Fruit fly (Drosophila melanogaster) whole organism, embryonic: Measurements from ENCODE around the gene CG11263.

Experiments used
- Aef1 ChIP-seq: fragments of 200-800 bp; sonication (Bioruptor generic); IDR thresholded peaks from 3 replicates; pipeline ENCODE4 v1.3.6; 2022; ENCODE audit warnings: missing biosample characterization, missing genetic modification characterization
- Atf6 ChIP-seq: fragments of 200-800 bp; sonication (Bioruptor generic); IDR thresholded peaks from 2 replicates; pipeline ENCODE4 v1.3.6; 2022; ENCODE audit warnings: missing biosample characterization, missing genetic modification characterization
- Bgb ChIP-seq: fragments of 200-800 bp; sonication (Bioruptor generic); IDR thresholded peaks from 2 replicates; pipeline ENCODE4 v1.3.6; 2022; ENCODE audit warnings: missing biosample characterization, missing genetic modification characterization; ENCODE audit not compliant: partially characterized antibody
- Bteb2 ChIP-seq: fragments of 200-800 bp; sonication (Bioruptor generic); optimal IDR thresholded peaks from 2 replicates; lab custom pipeline; 2016; ENCODE audit warnings: missing biosample characterization, missing genetic modification characterization
- CG10274 ChIP-seq: fragments of 200-800 bp; sonication (Bioruptor generic); optimal IDR thresholded peaks from 3 replicates; lab custom pipeline; 2017; ENCODE audit warnings: missing biosample characterization, mild to moderate bottlenecking, missing genetic modification characterization
- CG10959 ChIP-seq: fragments of 200-800 bp; sonication (Bioruptor generic); IDR thresholded peaks from 2 replicates; pipeline ENCODE4 v1.3.6; 2022; ENCODE audit warnings: missing biosample characterization, missing genetic modification characterization
- CG11504 ChIP-seq: fragments of 200-800 bp; sonication (Bioruptor generic); optimal IDR thresholded peaks from 3 replicates; lab custom pipeline; 2019; ENCODE audit warnings: missing biosample characterization, mild to moderate bottlenecking, missing genetic modification characterization, moderate library complexity
- CG14667 ChIP-seq: fragments of 200-800 bp; sonication (Bioruptor generic); IDR thresholded peaks from 2 replicates; pipeline ENCODE4 v1.3.6; 2022; ENCODE audit warnings: missing biosample characterization, missing genetic modification characterization
- CG2116 ChIP-seq: fragments of 200-800 bp; sonication (Bioruptor generic); optimal IDR thresholded peaks from 3 replicates; lab custom pipeline; 2018; ENCODE audit warnings: missing biosample characterization, mild to moderate bottlenecking, missing genetic modification characterization
- CG2712 ChIP-seq: fragments of 200-800 bp; optimal IDR thresholded peaks from 3 replicates; lab custom pipeline; 2019; ENCODE audit warnings: missing biosample characterization, mild to moderate bottlenecking, missing genetic modification characterization, moderate library complexity
- CG30020 ChIP-seq: fragments of 200-800 bp; optimal IDR thresholded peaks from 2 replicates; lab custom pipeline; 2019; ENCODE audit warnings: missing biosample characterization, mild to moderate bottlenecking, missing genetic modification characterization, moderate library complexity
- CG32532 ChIP-seq: fragments of 200-800 bp; sonication (Bioruptor generic); IDR thresholded peaks from 2 replicates; pipeline ENCODE4 v1.3.6; 2022; ENCODE audit warnings: missing biosample characterization, missing genetic modification characterization
- CG34224 ChIP-seq: fragments of 200-800 bp; sonication (Bioruptor generic); IDR thresholded peaks from 3 replicates; pipeline ENCODE4 v1.3.6; 2022; ENCODE audit warnings: missing biosample characterization, missing genetic modification characterization; ENCODE audit not compliant: partially characterized antibody
- CG3726 ChIP-seq: fragments of 200-800 bp; sonication (Bioruptor generic); IDR thresholded peaks from 3 replicates; pipeline ENCODE4, ENCODE4 v1.3.6; 2022; ENCODE audit warnings: missing biosample characterization, missing genetic modification characterization
- CG5180 ChIP-seq: fragments of 200-800 bp; sonication (Bioruptor generic); optimal IDR thresholded peaks from 3 replicates; lab custom pipeline; 2017; ENCODE audit warnings: missing biosample characterization, missing genetic modification characterization, mild to moderate bottlenecking, moderate library complexity, missing genetic modification reagents
- CG6254 ChIP-seq: fragments of 200-800 bp; sonication (Bioruptor generic); optimal IDR thresholded peaks from 3 replicates; lab custom pipeline; 2017; ENCODE audit warnings: mild to moderate bottlenecking, missing biosample characterization, missing genetic modification reagents, missing genetic modification characterization
- CG7928 ChIP-seq: fragments of 200-800 bp; sonication (Bioruptor generic); optimal IDR thresholded peaks from 2 replicates; lab custom pipeline; 2017; ENCODE audit warnings: missing biosample characterization, mild to moderate bottlenecking, missing genetic modification characterization
- CG8944 ChIP-seq: fragments of 200-800 bp; sonication (Bioruptor generic); optimal IDR thresholded peaks from 3 replicates; lab custom pipeline; 2016; ENCODE audit warnings: missing biosample characterization, missing genetic modification characterization
- CG9932 ChIP-seq: fragments of 200-800 bp; sonication (Bioruptor generic); IDR thresholded peaks from 2 replicates; pipeline ENCODE4 v1.3.6; 2022; ENCODE audit warnings: missing biosample characterization, missing genetic modification characterization
- Camta ChIP-seq: fragments of 200-800 bp; sonication (Bioruptor generic); optimal IDR thresholded peaks from 2 replicates; lab custom pipeline; 2016; ENCODE audit warnings: missing biosample characterization, missing genetic modification characterization
- Doc3 ChIP-seq: fragments of 200-800 bp; sonication (Bioruptor generic); IDR thresholded peaks from 3 replicates; pipeline ENCODE4 v1.3.6; 2022; ENCODE audit warnings: missing biosample characterization, missing genetic modification characterization; ENCODE audit not compliant: partially characterized antibody
- Dref ChIP-seq: fragments of 200-800 bp; sonication (Bioruptor generic); IDR thresholded peaks from 2 replicates; pipeline ENCODE4 v1.3.6; 2022; ENCODE audit warnings: missing biosample characterization, missing genetic modification characterization
- Drgx ChIP-seq: fragments of 200-800 bp; sonication (Bioruptor generic); IDR thresholded peaks from 2 replicates; pipeline ENCODE4 v1.3.6; 2022; ENCODE audit warnings: missing biosample characterization, missing genetic modification characterization
- Gsc ChIP-seq: fragments of 200-800 bp; sonication (Bioruptor generic); IDR thresholded peaks from 2 replicates; pipeline ENCODE4 v1.3.6; 2022; ENCODE audit warnings: missing biosample characterization, missing genetic modification characterization
- H2.0 ChIP-seq: fragments of 200-800 bp; sonication (Bioruptor generic); IDR thresholded peaks from 2 replicates; pipeline ENCODE4 v1.3.6; 2022; ENCODE audit warnings: missing biosample characterization, missing genetic modification characterization
- MBD-R2 ChIP-seq: fragments of 200-800 bp; sonication (Bioruptor generic); IDR thresholded peaks from 2 replicates; pipeline ENCODE4 v1.3.6; 2022; ENCODE audit warnings: missing biosample characterization, missing genetic modification characterization
- Myb ChIP-seq: fragments of 200-800 bp; sonication (Bioruptor generic); optimal IDR thresholded peaks from 2 replicates; lab custom pipeline; 2016; ENCODE audit warnings: missing biosample characterization, missing genetic modification characterization
- Nf-YB ChIP-seq: fragments of 200-800 bp; sonication (Bioruptor generic); optimal IDR thresholded peaks from 3 replicates; lab custom pipeline; 2019; ENCODE audit warnings: missing biosample characterization, mild to moderate bottlenecking, missing genetic modification characterization, moderate library complexity
- NfI ChIP-seq: fragments of 200-800 bp; sonication (Bioruptor generic); optimal IDR thresholded peaks from 3 replicates; lab custom pipeline; 2018; ENCODE audit warnings: missing biosample characterization, mild to moderate bottlenecking, missing genetic modification characterization, moderate library complexity
- Oli ChIP-seq: fragments of 200-800 bp; sonication (Bioruptor generic); optimal IDR thresholded peaks from 2 replicates; lab custom pipeline; 2018; ENCODE audit warnings: missing biosample characterization, mild to moderate bottlenecking, missing genetic modification characterization, moderate library complexity
- Usf ChIP-seq: fragments of 200-800 bp; sonication (Bioruptor generic); optimal IDR thresholded peaks from 2 replicates; lab custom pipeline; 2017; ENCODE audit warnings: missing genotype, missing biosample characterization, missing genetic modification characterization
- al ChIP-seq: fragments of 200-800 bp; sonication (Bioruptor generic); IDR thresholded peaks from 2 replicates; pipeline ENCODE4 v1.3.6; 2022; ENCODE audit warnings: missing biosample characterization, missing genetic modification characterization
- ato ChIP-seq: fragments of 200-800 bp; sonication (Bioruptor generic); IDR thresholded peaks from 2 replicates; pipeline ENCODE4 v1.3.6; 2022; ENCODE audit warnings: missing biosample characterization, missing genetic modification characterization; ENCODE audit not compliant: partially characterized antibody
- caup ChIP-seq: fragments of 200-800 bp; sonication (Bioruptor generic); optimal IDR thresholded peaks from 3 replicates; lab custom pipeline; 2017; ENCODE audit warnings: missing biosample characterization, mild to moderate bottlenecking, missing genetic modification characterization, moderate library complexity; ENCODE audit not compliant: severe bottlenecking
- croc ChIP-seq: fragments of 200-800 bp; sonication (Bioruptor generic); conservative IDR thresholded peaks from 3 replicates; pipeline ENCODE4 v1.3.6; 2022; ENCODE audit warnings: missing biosample characterization, missing genetic modification characterization
- crp ChIP-seq, 2 experiments: fragments of 200-800 bp; sonication (Bioruptor generic); optimal IDR thresholded peaks; 2 replicates in 1 of 2; 3 replicates in 1 of 2; lab custom pipeline; 2017; ENCODE audit warnings: missing biosample characterization in 2 of 2, missing genetic modification characterization in 2 of 2, mild to moderate bottlenecking in 1 of 2, moderate library complexity in 1 of 2
- dysf ChIP-seq: fragments of 200-800 bp; sonication (Bioruptor generic); IDR thresholded peaks from 3 replicates; pipeline ENCODE4 v1.3.6; 2022; ENCODE audit warnings: missing biosample characterization, missing genetic modification characterization
- eyg ChIP-seq: fragments of 200-800 bp; sonication (Bioruptor generic); optimal IDR thresholded peaks from 3 replicates; lab custom pipeline; 2016; ENCODE audit warnings: missing biosample characterization, missing genetic modification characterization
- grn ChIP-seq: fragments of 200-800 bp; sonication (Bioruptor generic); optimal IDR thresholded peaks from 3 replicates; lab custom pipeline; 2017; ENCODE audit warnings: missing biosample characterization, missing genetic modification characterization
- gsb ChIP-seq: fragments of 200-800 bp; sonication (Bioruptor generic); IDR thresholded peaks from 2 replicates; pipeline ENCODE4 v1.3.6; 2022; ENCODE audit warnings: missing biosample characterization, missing genetic modification characterization
- gt ChIP-seq: fragments of 200-800 bp; sonication (Bioruptor generic); IDR thresholded peaks from 2 replicates; pipeline ENCODE4 v1.3.6; 2022; ENCODE audit warnings: missing biosample characterization, missing genetic modification characterization
- h ChIP-seq: fragments of >200 bp; optimal IDR thresholded peaks from 2 replicates; lab custom pipeline; 2017
- ham ChIP-seq: fragments of 200-800 bp; sonication (Bioruptor generic); IDR thresholded peaks from 2 replicates; pipeline ENCODE4 v1.3.6; 2022; ENCODE audit warnings: missing biosample characterization, missing genetic modification characterization
- klu ChIP-seq: fragments of 200-800 bp; sonication (Bioruptor generic); IDR thresholded peaks from 2 replicates; pipeline ENCODE4 v1.3.6; 2022; ENCODE audit warnings: missing biosample characterization, missing genetic modification characterization
- onecut ChIP-seq: fragments of 200-800 bp; sonication (Bioruptor generic); IDR thresholded peaks from 2 replicates; pipeline ENCODE4 v1.3.6; 2022; ENCODE audit warnings: missing biosample characterization, missing genetic modification characterization
- org-1 ChIP-seq: fragments of 200-800 bp; sonication (Bioruptor generic); optimal IDR thresholded peaks from 2 replicates; lab custom pipeline; 2017; ENCODE audit warnings: missing biosample characterization, missing genetic modification characterization
- sens ChIP-seq: fragments of 200-800 bp; sonication (Bioruptor generic); peaks from one replicate; lab custom pipeline; 2016; ENCODE audit warnings: missing biosample characterization, missing genetic modification characterization
- shn ChIP-seq: fragments of 200-800 bp; sonication (Bioruptor generic); optimal IDR thresholded peaks from 3 replicates; lab custom pipeline; 2016; ENCODE audit warnings: missing biosample characterization, missing genetic modification characterization
- sr ChIP-seq: fragments of 200-800 bp; sonication (Bioruptor generic); IDR thresholded peaks from 3 replicates; pipeline ENCODE4 v1.3.6; 2022; ENCODE audit warnings: missing biosample characterization, missing genetic modification characterization
- ttk ChIP-seq: fragments of 200-800 bp; sonication (Bioruptor generic); IDR thresholded peaks from 2 replicates; pipeline ENCODE4 v2.1.2; 2022; ENCODE audit warnings: missing biosample characterization, missing genetic modification characterization
- tx ChIP-seq: fragments of 200-800 bp; sonication (Bioruptor generic); optimal IDR thresholded peaks from 2 replicates; lab custom pipeline; 2016; ENCODE audit warnings: missing biosample characterization, missing genetic modification characterization
- unc-4 ChIP-seq: fragments of 200-800 bp; sonication (Bioruptor generic); IDR thresholded peaks from 2 replicates; pipeline ENCODE4 v1.3.6; 2022; ENCODE audit warnings: missing biosample characterization, missing genetic modification characterization; ENCODE audit not compliant: partially characterized antibody

Gene CG11263

DNA sequence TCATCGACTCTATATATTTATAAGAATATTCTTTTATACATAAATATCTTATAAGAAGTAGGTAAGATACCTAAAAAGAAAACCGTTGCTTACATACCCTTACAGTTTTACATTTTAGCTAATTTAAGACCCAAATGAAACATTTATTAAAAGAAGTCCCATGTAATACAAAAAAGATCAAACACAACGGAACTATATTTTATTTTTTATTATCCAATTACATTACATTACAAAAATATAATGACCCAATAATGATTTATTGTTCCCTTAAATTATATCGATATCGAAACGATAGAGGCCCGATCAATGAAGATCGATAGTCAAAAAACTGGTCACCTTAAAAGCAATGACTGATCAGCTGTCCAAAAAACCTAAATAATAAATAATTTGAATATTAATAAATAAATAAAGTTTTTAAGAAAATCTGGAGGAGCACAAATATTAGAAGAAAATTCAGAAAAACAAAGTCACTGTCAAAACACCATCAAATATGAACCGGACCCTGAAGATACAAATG lies 1.4 kb downstream of the CG11263 start (continued):
- no peak for TF ChIP-seq H2.0
- TF ChIP-seq Bteb2 (GFP tag; lab: Kevin White, UChicago), result no peak
- no peak for TF ChIP-seq CG10959 (GFP tag; lab: Robert Waterston, UW)
- TF ChIP-seq Aef1 (GFP tag; lab: Robert Waterston, UW), result no peak
- TF ChIP-seq Oli, result no peak
- TF ChIP-seq crp (GFP tag; optimal IDR thresholded peaks at IDR 0.05; lab: Kevin White, UChicago), result peak in 1 of 2 experiments; percentile 81
- peak; percentile 55; the same call in 2 of the 3 replicates for TF ChIP-seq CG34224 (GFP tag; lab: Robert Waterston, UW)
- TF ChIP-seq h (lab: Kevin White, UChicago), result no peak
- no peak for TF ChIP-seq Atf6 (GFP tag; lab: Robert Waterston, UW)
- peak; percentile 69 for TF ChIP-seq Doc3 (GFP tag; lab: Robert Waterston, UW)
- no peak for TF ChIP-seq Nf-YB (GFP tag; lab: Kevin White, UChicago)
- no peak for TF ChIP-seq CG5180 (GFP tag; lab: Kevin White, UChicago)
- TF ChIP-seq org-1 (GFP tag; lab: Kevin White, UChicago), result no peak
- TF ChIP-seq NfI (GFP tag; lab: Kevin White, UChicago), result no peak
- TF ChIP-seq ato, result no peak; the same call in 1 of the 2 replicates
- TF ChIP-seq ham, result no peak
- no peak for TF ChIP-seq gsb (GFP tag; lab: Robert Waterston, UW)
- TF ChIP-seq al (GFP tag; lab: Robert Waterston, UW), result no peak
- no peak for TF ChIP-seq shn (GFP tag; lab: Kevin White, UChicago)
- TF ChIP-seq CG8944 (GFP tag; lab: Kevin White, UChicago), result no peak
- TF ChIP-seq eyg (GFP tag; lab: Kevin White, UChicago), result no peak
- no peak for TF ChIP-seq dysf (GFP tag; lab: Robert Waterston, UW)
- no peak for TF ChIP-seq CG10274 (GFP tag; lab: Kevin White, UChicago)
- no peak for TF ChIP-seq gt
- TF ChIP-seq sens (GFP tag; lab: Kevin White, UChicago), result no peak
- no peak for TF ChIP-seq Gsc (GFP tag; lab: Robert Waterston, UW)
- no peak for TF ChIP-seq CG3726 (GFP tag; lab: Robert Waterston, UW)
- TF ChIP-seq caup (GFP tag; lab: Kevin White, UChicago), result no peak
- peak; percentile 82 for TF ChIP-seq Bgb
- TF ChIP-seq CG7928 (GFP tag; lab: Kevin White, UChicago), result no peak
- TF ChIP-seq onecut (GFP tag; lab: Robert Waterston, UW), result no peak
- peak; percentile 48 for TF ChIP-seq MBD-R2 (GFP tag; lab: Robert Waterston, UW)
- no peak for TF ChIP-seq CG6254
- no peak for TF ChIP-seq CG11504 (tag; lab: Kevin White, UChicago)
- TF ChIP-seq grn (GFP tag; lab: Kevin White, UChicago), result no peak
- TF ChIP-seq CG30020, result no peak
- no peak for TF ChIP-seq tx
- TF ChIP-seq croc (GFP tag; lab: Robert Waterston, UW), result no peak
- no peak for TF ChIP-seq Myb (GFP tag; lab: Kevin White, UChicago)
- no peak for TF ChIP-seq klu (GFP tag; lab: Robert Waterston, UW)
- no peak for TF ChIP-seq Camta
- TF ChIP-seq Dref, result peak; percentile 75
- TF ChIP-seq CG2712, result peak; percentile 47
- peak; percentile 71 for TF ChIP-seq unc-4 (GFP tag; lab: Robert Waterston, UW)
- no peak for TF ChIP-seq CG9932
- no peak for TF ChIP-seq CG14667
- no peak for TF ChIP-seq ttk (GFP tag; lab: Robert Waterston, UW)
- TF ChIP-seq Drgx, result no peak
- no peak for TF ChIP-seq Usf (GFP tag; lab: Kevin White, UChicago)
- peak; percentile 46 for TF ChIP-seq CG2116 (GFP tag; lab: Kevin White, UChicago)
- TF ChIP-seq sr (GFP tag; lab: Robert Waterston, UW), result no peak
- TF ChIP-seq CG32532 (GFP tag; lab: Robert Waterston, UW), result no peak
